Worm (Caenorhabditis elegans) whole organism, L2 larva: ENCODE results near the gene B0252.3.
A peak's percentile ranks its signal among the peaks of the same experiment; 100 is the strongest.

Source experiments
- C34F6.9 ChIP-seq: fragments of 150-350 bp; optimal IDR thresholded peaks from 2 replicates; lab custom pipeline; 2014; ENCODE audit warnings: missing biosample characterization, missing genetic modification characterization
- F13H6.1 ChIP-seq: sonication (generic microtip); optimal IDR thresholded peaks from 2 replicates; lab custom pipeline; 2016; ENCODE audit warnings: missing genetic modification characterization, missing compliant biosample characterization
- R02D3.7 ChIP-seq: fragments of 150-350 bp; optimal IDR thresholded peaks from 2 replicates; lab custom pipeline; 2014; ENCODE audit warnings: missing biosample characterization, missing genetic modification characterization
- ZK546.5 ChIP-seq: sonication (generic microtip); optimal IDR thresholded peaks from 2 replicates; lab custom pipeline; 2017; ENCODE audit warnings: missing biosample characterization, missing genetic modification characterization
- aly-2 ChIP-seq: fragments of 150-350 bp; optimal IDR thresholded peaks from 2 replicates; lab custom pipeline; 2014; ENCODE audit warnings: missing biosample characterization, missing genetic modification characterization
- ceh-16 ChIP-seq: fragments of 150-350 bp; optimal IDR thresholded peaks from 2 replicates; lab custom pipeline; 2014; ENCODE audit warnings: missing biosample characterization, missing genetic modification characterization
- ceh-82 ChIP-seq: fragments of 150-350 bp; optimal IDR thresholded peaks from 2 replicates; lab custom pipeline; 2014; ENCODE audit warnings: missing biosample characterization, missing genetic modification characterization
- egl-27 ChIP-seq: sonication (generic microtip); optimal IDR thresholded peaks from 3 replicates; lab custom pipeline; 2017; ENCODE audit warnings: missing biosample characterization, missing genetic modification reagents, missing genetic modification characterization
- elt-1 ChIP-seq: fragments of 150-350 bp; optimal IDR thresholded peaks from 2 replicates; lab custom pipeline; 2014; ENCODE audit warnings: missing biosample characterization, missing genetic modification characterization
- elt-3 ChIP-seq: sonication (generic microtip); optimal IDR thresholded peaks from 2 replicates; lab custom pipeline; 2017; ENCODE audit warnings: missing biosample characterization, missing genetic modification characterization
- fos-1 ChIP-seq: fragments of 150-350 bp; optimal IDR thresholded peaks from 2 replicates; lab custom pipeline; 2014; ENCODE audit warnings: missing biosample characterization, missing genetic modification characterization
- gmeb-1 ChIP-seq: fragments of 150-350 bp; optimal IDR thresholded peaks from 2 replicates; lab custom pipeline; 2014; ENCODE audit warnings: missing biosample characterization, missing genetic modification characterization
- lin-11 ChIP-seq: fragments of 150-350 bp; sonication (generic microtip); optimal IDR thresholded peaks from 2 replicates; lab custom pipeline; 2014; ENCODE audit warnings: missing biosample characterization, missing genetic modification characterization, inconsistent platforms, mixed read lengths
- lin-13 ChIP-seq: fragments of 150-350 bp; optimal IDR thresholded peaks from 2 replicates; lab custom pipeline; 2014; ENCODE audit warnings: missing biosample characterization, missing genetic modification reagents, missing genetic modification characterization
- lin-39 ChIP-seq: fragments of 150-350 bp; optimal IDR thresholded peaks from 2 replicates; lab custom pipeline; 2014; ENCODE audit warnings: missing biosample characterization, missing genetic modification reagents, missing genetic modification characterization
- lsy-2 ChIP-seq, 2 experiments: fragments of 150-350 bp in 1 of 2; sonication (generic microtip) in 1 of 2; optimal IDR thresholded peaks; 2 replicates each; lab custom pipeline; 2014 to 2017; ENCODE audit warnings: missing biosample characterization in 2 of 2, missing genetic modification characterization in 2 of 2
- mbf-1 ChIP-seq: sonication (generic microtip); optimal IDR thresholded peaks from 2 replicates; lab custom pipeline; 2017; ENCODE audit warnings: missing biosample characterization, missing genetic modification characterization
- mdl-1 ChIP-seq, 2 experiments: fragments of 150-350 bp in 1 of 2; sonication (generic microtip) in 1 of 2; optimal IDR thresholded peaks; 2 replicates each; lab custom pipeline; 2017; ENCODE audit warnings: missing biosample characterization in 2 of 2, missing genetic modification characterization in 2 of 2
- nhr-10 ChIP-seq: sonication (generic microtip); optimal IDR thresholded peaks from 2 replicates; lab custom pipeline; 2017; ENCODE audit warnings: missing biosample characterization, missing genetic modification characterization
- nhr-11 ChIP-seq: fragments of 150-350 bp; optimal IDR thresholded peaks from 2 replicates; lab custom pipeline; 2014; ENCODE audit warnings: missing biosample characterization, missing genetic modification characterization
- nhr-12 ChIP-seq: fragments of 150-350 bp; optimal IDR thresholded peaks from 2 replicates; lab custom pipeline; 2014; ENCODE audit warnings: missing biosample characterization, missing genetic modification characterization
- nhr-129 ChIP-seq: fragments of 150-350 bp; optimal IDR thresholded peaks from 2 replicates; lab custom pipeline; 2014; ENCODE audit warnings: missing biosample characterization, missing genetic modification characterization
- nhr-21 ChIP-seq: fragments of 150-350 bp; optimal IDR thresholded peaks from 2 replicates; lab custom pipeline; 2014; ENCODE audit warnings: missing biosample characterization, missing genetic modification characterization
- nhr-23 ChIP-seq: fragments of 150-350 bp; optimal IDR thresholded peaks from 2 replicates; lab custom pipeline; 2014; ENCODE audit warnings: missing biosample characterization, missing genetic modification reagents, missing genetic modification characterization
- nhr-25 ChIP-seq: fragments of 150-350 bp; sonication (generic microtip); optimal IDR thresholded peaks from 3 replicates; lab custom pipeline; 2014; ENCODE audit warnings: missing biosample characterization, missing genetic modification characterization
- nhr-6 ChIP-seq: fragments of 150-350 bp; optimal IDR thresholded peaks from 2 replicates; lab custom pipeline; 2014; ENCODE audit warnings: missing biosample characterization, missing genetic modification characterization
- nhr-77 ChIP-seq: fragments of 150-350 bp; optimal IDR thresholded peaks from 2 replicates; lab custom pipeline; 2014; ENCODE audit warnings: missing biosample characterization, missing genetic modification characterization
- sma-3 ChIP-seq: sonication (generic microtip); optimal IDR thresholded peaks from 2 replicates; lab custom pipeline; 2016; ENCODE audit warnings: missing genetic modification reagents, missing genetic modification characterization, missing compliant biosample characterization
- sma-9 ChIP-seq, 2 experiments: fragments of 150-350 bp in 1 of 2; sonication (generic microtip) in 1 of 2; optimal IDR thresholded peaks; 2 replicates each; lab custom pipeline; 2014 to 2016; ENCODE audit warnings: missing genetic modification characterization in 2 of 2, mild to moderate bottlenecking in 1 of 2, missing biosample characterization in 1 of 2, missing compliant biosample characterization in 1 of 2, missing genetic modification reagents in 1 of 2, moderate library complexity in 1 of 2
- snpc-4 ChIP-seq: fragments of 150-350 bp; optimal IDR thresholded peaks from 2 replicates; lab custom pipeline; 2014; ENCODE audit warnings: missing biosample characterization, missing genetic modification characterization
- unc-55 ChIP-seq: fragments of 150-350 bp; sonication (generic microtip); optimal IDR thresholded peaks from 3 replicates; lab custom pipeline; 2014; ENCODE audit warnings: missing biosample characterization, missing genetic modification reagents, missing genetic modification characterization
- unc-62 ChIP-seq: fragments of 150-350 bp; optimal IDR thresholded peaks from 2 replicates; lab custom pipeline; 2014; ENCODE audit warnings: missing biosample characterization, missing genetic modification reagents, missing genetic modification characterization
- zag-1 ChIP-seq: fragments of 150-350 bp; optimal IDR thresholded peaks from 2 replicates; lab custom pipeline; 2014; ENCODE audit warnings: missing biosample characterization, missing genetic modification characterization
- ztf-11 ChIP-seq: sonication (generic microtip); optimal IDR thresholded peaks from 2 replicates; lab custom pipeline; 2017; ENCODE audit warnings: missing biosample characterization, missing genetic modification characterization
- ztf-4 ChIP-seq: fragments of 150-350 bp; optimal IDR thresholded peaks from 2 replicates; lab custom pipeline; 2014; ENCODE audit warnings: missing biosample characterization, missing genetic modification characterization

The B0252.3 gene

ce11 chrII:6951250-6951806 lies 43.8 kb upstream of the B0252.3 start, which contains the start of the genes malt-1 and ceh-38 (continued):
- TF ChIP-seq elt-1: no peak

DNA sequence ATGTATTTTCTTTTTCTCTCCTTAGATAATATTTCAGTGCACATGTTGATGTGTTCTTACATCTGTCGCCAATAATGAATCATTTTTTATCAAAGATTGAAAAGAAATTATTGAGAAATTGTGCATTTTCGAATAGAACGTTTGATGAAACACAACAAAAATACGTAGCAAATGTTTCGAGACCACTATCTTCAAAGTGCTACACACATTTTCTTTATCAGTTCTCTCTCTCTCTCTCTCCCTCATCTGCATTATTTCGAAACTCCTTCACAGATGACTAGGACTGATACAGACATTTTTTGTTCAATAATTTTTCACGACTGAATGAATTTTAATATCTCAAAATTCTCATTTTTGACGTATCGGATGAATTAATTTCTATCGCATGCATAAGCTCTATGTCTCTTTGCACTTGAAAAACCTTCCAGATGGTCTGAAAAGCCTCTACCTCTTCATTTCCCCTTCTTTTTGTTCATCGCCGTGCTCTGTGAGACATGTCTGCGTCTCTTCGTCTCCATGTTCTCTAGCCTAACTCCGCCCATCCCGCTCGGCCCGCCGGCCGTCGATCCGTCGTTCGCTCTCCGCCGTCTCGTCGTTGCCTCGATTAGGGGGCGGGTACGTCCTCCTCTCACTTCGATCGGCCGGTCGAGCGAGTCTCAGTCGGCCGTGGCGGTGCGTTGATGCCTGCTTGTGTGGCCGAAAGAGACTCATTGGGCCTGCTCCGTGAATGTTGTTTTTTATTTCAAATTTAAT lies 35.9 kb upstream of the B0252.3 start:
- TF ChIP-seq nhr-11 (tag; lab: Kevin White, UChicago) (no peak), ZK546.5 (tag; lab: Kevin White, UChicago) (no peak), sma-9 (GFP tag; optimal IDR thresholded peaks at IDR 0.05; lab: Kevin White, UChicago) (no peak), sma-9 (tag; optimal IDR thresholded peaks at IDR 0.05; lab: Kevin White, UChicago) (no peak), unc-62 (GFP tag; lab: Kevin White, UChicago) (no peak), gmeb-1 (no peak), ceh-16 (tag; lab: Kevin White, UChicago) (no peak), mdl-1 (tag; optimal IDR thresholded peaks at IDR 0.05; lab: Kevin White, UChicago) (no peak), nhr-12 (tag; lab: Kevin White, UChicago) (no peak), nhr-77 (tag; lab: Kevin White, UChicago) (no peak), C34F6.9 (tag; lab: Kevin White, UChicago) (peak; percentile 49), R02D3.7 (no peak), ztf-11 (tag; lab: Kevin White, UChicago) (no peak), lsy-2 (tag; optimal IDR thresholded peaks at IDR 0.05; lab: Kevin White, UChicago) (peak in 1 of 2 experiments; percentile 25), fos-1 (peak; percentile 30), ztf-4 (no peak), egl-27 (tag; lab: Kevin White, UChicago) (no peak), nhr-6 (tag; lab: Kevin White, UChicago) (no peak), elt-1 (no peak), snpc-4 (tag; lab: Kevin White, UChicago) (no peak), nhr-23 (tag; lab: Kevin White, UChicago) (no peak), elt-3 (tag; lab: Kevin White, UChicago) (no peak), lin-13 (GFP tag; lab: Kevin White, UChicago) (no peak), mbf-1 (no peak), F13H6.1 (tag; lab: Kevin White, UChicago) (peak; percentile 64), nhr-129 (tag; lab: Kevin White, UChicago) (no peak), aly-2 (no peak), unc-55 (GFP tag; lab: Kevin White, UChicago) (peak; percentile 35), sma-3 (GFP tag; lab: Kevin White, UChicago) (no peak), lin-39 (tag; lab: Kevin White, UChicago) (no peak)

- TF ChIP-seq ceh-82 (tag; lab: Kevin White, UChicago) (no peak), ZK546.5 (tag; lab: Kevin White, UChicago) (no peak), zag-1 (tag; lab: Kevin White, UChicago) (peak; percentile 10), nhr-21 (tag; lab: Kevin White, UChicago) (no peak), C34F6.9 (tag; lab: Kevin White, UChicago) (no peak)
- TF ChIP-seq, all 48 proteins: peak for 1
Observed at ce11 chrII:6941520-6941919, 34.0 kb upstream of the B0252.3 start.

ce11 chrII:6940726-6941230 lies 33.2 kb upstream of the B0252.3 start:
- TF ChIP-seq nhr-129 (tag; lab: Kevin White, UChicago): no peak
- no peak for TF ChIP-seq lin-11 (tag; lab: Kevin White, UChicago)
- TF ChIP-seq, all 48 proteins: peak for 0

DNA sequence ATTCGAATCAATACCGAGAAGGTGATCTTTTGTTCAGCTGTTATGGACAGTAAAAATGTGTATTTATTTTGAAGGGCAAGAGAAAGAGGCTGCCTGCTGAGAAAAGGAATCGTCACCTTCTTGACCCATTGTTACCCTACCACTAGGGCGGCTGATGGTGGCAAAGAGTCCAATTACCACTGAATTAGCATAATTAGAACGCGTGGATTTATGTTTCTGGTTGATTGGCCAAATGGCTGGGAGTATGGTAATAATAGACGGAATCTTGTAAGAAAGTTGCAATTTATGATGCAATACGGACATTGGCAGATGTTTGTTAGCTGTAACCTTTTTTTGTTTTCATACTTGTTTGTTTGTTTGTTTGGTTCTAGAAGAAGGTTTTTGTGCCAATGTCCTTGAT lies 32.3 kb upstream of the B0252.3 start:
- TF ChIP-seq nhr-10 (tag; lab: Kevin White, UChicago) (no peak), nhr-25 (tag; lab: Kevin White, UChicago) (peak; percentile 36)
